Worm (Caenorhabditis elegans) whole organism, L4 larva: ENCODE data around the gene phyh-1.

Experiments used
- D1046.2 ChIP-seq: fragments of 200-800 bp; sonication (Bioruptor generic); IDR thresholded peaks from 2 replicates; pipeline ENCODE4 v1.3.6; 2022; ENCODE audit warnings: missing genetic modification characterization, missing compliant biosample characterization
- F37D6.2 ChIP-seq: sonication (generic microtip); optimal IDR thresholded peaks from 2 replicates; lab custom pipeline; 2016; ENCODE audit warnings: mild to moderate bottlenecking, missing genetic modification characterization, missing compliant biosample characterization
- F49E8.2 ChIP-seq: sonication (generic microtip); optimal IDR thresholded peaks from 2 replicates; lab custom pipeline; 2016; ENCODE audit warnings: missing compliant biosample characterization, mild to moderate bottlenecking, missing genetic modification characterization, borderline replicate concordance
- T20F7.1 ChIP-seq: fragments of 200-800 bp; sonication (Bioruptor generic); optimal IDR thresholded peaks from 2 replicates; lab custom pipeline; 2018; ENCODE audit warnings: mild to moderate bottlenecking, missing genetic modification characterization, missing compliant biosample characterization
- Y48G9A.11 ChIP-seq: fragments of 200-800 bp; sonication (Bioruptor generic); IDR thresholded peaks from 2 replicates; pipeline ENCODE4 v1.3.6; 2022; ENCODE audit warnings: missing genetic modification reagents, missing genetic modification characterization, missing compliant biosample characterization
- Y75B8A.6 ChIP-seq: fragments of 200-800 bp; sonication (Bioruptor generic); IDR thresholded peaks from 2 replicates; pipeline ENCODE4 v1.3.6; 2022; ENCODE audit warnings: missing genetic modification reagents, missing genetic modification characterization, missing compliant biosample characterization
- aha-1 ChIP-seq: fragments of 150-350 bp; peaks from one replicate; lab custom pipeline; 2014; ENCODE audit warnings: missing biosample characterization, missing genetic modification characterization
- aly-2 ChIP-seq: sonication (generic microtip); optimal IDR thresholded peaks from 2 replicates; lab custom pipeline; 2018; ENCODE audit warnings: missing biosample characterization, missing genetic modification characterization
- ceh-44 ChIP-seq: fragments of 200-800 bp; sonication (Bioruptor generic); IDR thresholded peaks from 2 replicates; pipeline ENCODE4 v1.3.6; 2022; ENCODE audit warnings: missing genetic modification reagents, missing genetic modification characterization, missing compliant biosample characterization
- ceh-62 ChIP-seq: sonication (generic microtip); optimal IDR thresholded peaks from 2 replicates; lab custom pipeline; 2017; ENCODE audit warnings: missing biosample characterization, missing genetic modification characterization
- ctbp-1 ChIP-seq: fragments of 200-800 bp; sonication (Bioruptor generic); IDR thresholded peaks from 2 replicates; pipeline ENCODE4 v1.3.6; 2022; ENCODE audit warnings: missing genetic modification reagents, missing genetic modification characterization, missing compliant biosample characterization
- daf-16 ChIP-seq, 3 experiments: sonication (generic microtip); optimal IDR thresholded peaks; 2 replicates each; lab custom pipeline; 2016 to 2017; ENCODE audit warnings: missing genetic modification characterization in 3 of 3, missing genetic modification reagents in 3 of 3, mild to moderate bottlenecking in 2 of 3, missing compliant biosample characterization in 2 of 3, missing biosample characterization in 1 of 3, moderate library complexity in 1 of 3
- dmd-6 ChIP-seq: fragments of 200-800 bp; sonication (Bioruptor generic); IDR thresholded peaks from 2 replicates; pipeline ENCODE4 v1.3.6; 2022; ENCODE audit warnings: missing genetic modification reagents, missing genetic modification characterization, missing compliant biosample characterization
- dmd-8 ChIP-seq: fragments of 200-800 bp; sonication (Bioruptor generic); IDR thresholded peaks from 2 replicates; pipeline ENCODE4 v1.3.6; 2022; ENCODE audit warnings: missing genetic modification characterization, missing compliant biosample characterization
- dve-1 ChIP-seq: sonication (generic microtip); optimal IDR thresholded peaks from 2 replicates; lab custom pipeline; 2017; ENCODE audit warnings: antibody characterized with exemption, mild to moderate bottlenecking, missing genetic modification characterization, missing compliant biosample characterization; ENCODE audit not compliant: insufficient read depth
- egl-27 ChIP-seq: sonication (generic microtip); optimal IDR thresholded peaks from 3 replicates; lab custom pipeline; 2017; ENCODE audit warnings: missing biosample characterization, missing genetic modification reagents, missing genetic modification characterization
- fos-1 ChIP-seq: fragments of 150-350 bp; optimal IDR thresholded peaks from 2 replicates; lab custom pipeline; 2014; ENCODE audit warnings: missing biosample characterization, missing genetic modification characterization
- hif-1 ChIP-seq, 2 experiments: sonication (generic microtip); optimal IDR thresholded peaks; 2 replicates each; lab custom pipeline; 2016 to 2017; ENCODE audit warnings: missing compliant biosample characterization in 2 of 2, missing genetic modification characterization in 2 of 2, missing genetic modification reagents in 2 of 2, missing genotype in 2 of 2, mild to moderate bottlenecking in 1 of 2
- hlh-30 ChIP-seq: sonication (generic microtip); optimal IDR thresholded peaks from 2 replicates; lab custom pipeline; 2017; ENCODE audit warnings: antibody characterized with exemption, mild to moderate bottlenecking, missing genetic modification characterization, missing compliant biosample characterization; ENCODE audit not compliant: insufficient read depth
- jun-1 ChIP-seq: fragments of 150-350 bp; optimal IDR thresholded peaks from 2 replicates; lab custom pipeline; 2014; ENCODE audit warnings: missing biosample characterization, missing genetic modification reagents, missing genetic modification characterization
- lim-7 ChIP-seq: fragments of 200-800 bp; sonication (Bioruptor generic); IDR thresholded peaks from 2 replicates; pipeline ENCODE4 v1.3.6; 2022; ENCODE audit warnings: missing genetic modification characterization, missing compliant biosample characterization
- lin-38 ChIP-seq: fragments of 200-800 bp; sonication (Bioruptor generic); IDR thresholded peaks from 2 replicates; pipeline ENCODE4 v1.3.6; 2022; ENCODE audit warnings: missing genetic modification reagents, missing genetic modification characterization, missing compliant biosample characterization
- madf-5 ChIP-seq, 2 experiments: fragments of 200-800 bp; sonication (Bioruptor generic); IDR thresholded peaks; 2 replicates each; pipeline ENCODE4 v1.3.6; 2022; ENCODE audit warnings: missing compliant biosample characterization in 2 of 2, missing genetic modification characterization in 2 of 2
- madf-9 ChIP-seq: fragments of 200-800 bp; sonication (Bioruptor generic); conservative IDR thresholded peaks from 2 replicates; pipeline ENCODE4 v1.3.6; 2022; ENCODE audit warnings: missing genetic modification reagents, missing genetic modification characterization, missing compliant biosample characterization
- mep-1 ChIP-seq: fragments of 150-350 bp; sonication (generic microtip); optimal IDR thresholded peaks from 3 replicates; lab custom pipeline; 2014; ENCODE audit warnings: missing biosample characterization, missing genetic modification characterization
- mes-2 ChIP-seq: sonication (generic microtip); optimal IDR thresholded peaks from 2 replicates; lab custom pipeline; 2016; ENCODE audit warnings: missing genotype, mild to moderate bottlenecking, missing genetic modification characterization, missing compliant biosample characterization; ENCODE audit not compliant: poor library complexity, severe bottlenecking
- mxl-2 ChIP-seq: fragments of 200-800 bp; sonication (Bioruptor generic); conservative IDR thresholded peaks from 2 replicates; pipeline ENCODE4 v1.3.6; 2022; ENCODE audit warnings: missing genetic modification reagents, missing genetic modification characterization, missing compliant biosample characterization
- nhr-102 ChIP-seq: sonication (generic microtip); optimal IDR thresholded peaks from 2 replicates; lab custom pipeline; 2016; ENCODE audit warnings: mild to moderate bottlenecking, missing genetic modification characterization, moderate library complexity, missing compliant biosample characterization
- nhr-6 ChIP-seq: fragments of 150-350 bp; optimal IDR thresholded peaks from 2 replicates; lab custom pipeline; 2014; ENCODE audit warnings: missing biosample characterization, missing genetic modification characterization
- nhr-76 ChIP-seq: fragments of 150-350 bp; optimal IDR thresholded peaks from 2 replicates; lab custom pipeline; 2014; ENCODE audit warnings: missing biosample characterization, missing genetic modification characterization
- pha-4 ChIP-seq, 2 experiments: fragments of 150-350 bp in 1 of 2; fragments of 200-800 bp in 1 of 2; sonication (Bioruptor generic) in 1 of 2; IDR thresholded peaks in 1 of 2; optimal IDR thresholded peaks in 1 of 2; 2 replicates each; pipeline versions ENCODE4 v1.3.6 to Lab custom; 2014 to 2022; ENCODE audit warnings: missing genetic modification characterization in 2 of 2, missing genetic modification reagents in 2 of 2, missing biosample characterization in 1 of 2, missing compliant biosample characterization in 1 of 2
- pqm-1 ChIP-seq: sonication (generic microtip); optimal IDR thresholded peaks from 2 replicates; lab custom pipeline; 2017; ENCODE audit warnings: missing biosample characterization, missing genetic modification characterization
- sdz-12 ChIP-seq: fragments of 200-800 bp; sonication (Bioruptor generic); optimal IDR thresholded peaks from 2 replicates; lab custom pipeline; 2018; ENCODE audit warnings: mild to moderate bottlenecking, missing genetic modification characterization, missing compliant biosample characterization
- snpc-1.2 ChIP-seq: fragments of 200-800 bp; sonication (Bioruptor generic); IDR thresholded peaks from 2 replicates; pipeline ENCODE4 v1.3.6; 2022; ENCODE audit warnings: missing genetic modification reagents, missing genetic modification characterization, missing compliant biosample characterization
- unc-130 ChIP-seq: sonication (generic microtip); optimal IDR thresholded peaks from 2 replicates; lab custom pipeline; 2016; ENCODE audit warnings: missing genetic modification reagents, missing genetic modification characterization, missing compliant biosample characterization
- unc-39 ChIP-seq: sonication (generic microtip); optimal IDR thresholded peaks from 2 replicates; lab custom pipeline; 2017; ENCODE audit warnings: missing biosample characterization, missing genetic modification characterization
- unc-62 ChIP-seq, 3 experiments: fragments of 150-350 bp in 1 of 3; sonication (generic microtip); optimal IDR thresholded peaks in 2 of 3; peaks in 1 of 3; 1 replicate in 1 of 3; 2 replicates in 2 of 3; lab custom pipeline; 2014 to 2017; ENCODE audit warnings: missing biosample characterization in 3 of 3, missing genetic modification characterization in 3 of 3, missing genetic modification reagents in 3 of 3, missing genotype in 1 of 3
- vab-7 ChIP-seq: fragments of 200-800 bp; sonication (Bioruptor generic); IDR thresholded peaks from 2 replicates; pipeline ENCODE4 v1.3.6; 2022; ENCODE audit warnings: missing genetic modification reagents, missing genetic modification characterization, missing compliant biosample characterization
- ztf-7 ChIP-seq: fragments of 150-350 bp; optimal IDR thresholded peaks from 2 replicates; lab custom pipeline; 2014; ENCODE audit warnings: missing biosample characterization, missing genetic modification characterization

Gene phyh-1

DNA sequence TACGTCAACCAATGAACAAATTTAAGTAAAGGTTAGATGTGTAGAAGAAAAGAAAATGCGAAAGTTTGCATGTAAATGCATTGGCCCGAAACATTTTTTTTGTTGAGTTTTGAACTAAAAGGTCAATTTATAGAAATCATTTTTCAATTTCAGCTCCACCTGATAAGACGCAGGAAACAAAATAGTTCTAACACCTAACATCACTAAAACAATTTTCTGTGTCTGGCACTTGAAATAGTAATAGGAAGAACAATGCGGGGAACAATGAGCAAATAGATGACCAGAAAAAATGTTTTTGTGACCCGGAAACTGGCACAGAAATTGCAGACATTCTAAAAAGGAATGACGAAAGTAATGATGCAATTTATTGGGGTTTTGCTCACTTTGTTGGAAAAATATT lies 33.1 kb upstream of the phyh-1 start:
- TF ChIP-seq T20F7.1 (no peak), unc-39 (tag; lab: Kevin White, UChicago) (no peak), aha-1 (tag; lab: Kevin White, UChicago) (peak; percentile 82), Y75B8A.6 (GFP tag; lab: Robert Waterston, UW) (no peak), nhr-102 (tag; lab: Kevin White, UChicago) (no peak), jun-1 (no peak), lin-38 (no peak), dve-1 (tag; lab: Kevin White, UChicago) (peak; percentile 42), dmd-6 (GFP tag; lab: Robert Waterston, UW) (peak; percentile 15; the same call in 1 of the 2 replicates), mep-1 (tag; lab: Kevin White, UChicago) (peak; percentile 26), ceh-44 (no peak), nhr-6 (tag; lab: Kevin White, UChicago) (no peak), unc-130 (GFP tag; lab: Kevin White, UChicago) (no peak), ceh-62 (tag; lab: Kevin White, UChicago) (no peak), aly-2 (tag; lab: Kevin White, UChicago) (no peak), daf-16 (GFP tag; optimal IDR thresholded peaks at IDR 0.05; lab: Kevin White, UChicago) (no peak), daf-16 (tag; optimal IDR thresholded peaks at IDR 0.05; lab: Kevin White, UChicago) (peak; percentile 48)
- TF ChIP-seq, all 104 proteins: peak for 5

DNA sequence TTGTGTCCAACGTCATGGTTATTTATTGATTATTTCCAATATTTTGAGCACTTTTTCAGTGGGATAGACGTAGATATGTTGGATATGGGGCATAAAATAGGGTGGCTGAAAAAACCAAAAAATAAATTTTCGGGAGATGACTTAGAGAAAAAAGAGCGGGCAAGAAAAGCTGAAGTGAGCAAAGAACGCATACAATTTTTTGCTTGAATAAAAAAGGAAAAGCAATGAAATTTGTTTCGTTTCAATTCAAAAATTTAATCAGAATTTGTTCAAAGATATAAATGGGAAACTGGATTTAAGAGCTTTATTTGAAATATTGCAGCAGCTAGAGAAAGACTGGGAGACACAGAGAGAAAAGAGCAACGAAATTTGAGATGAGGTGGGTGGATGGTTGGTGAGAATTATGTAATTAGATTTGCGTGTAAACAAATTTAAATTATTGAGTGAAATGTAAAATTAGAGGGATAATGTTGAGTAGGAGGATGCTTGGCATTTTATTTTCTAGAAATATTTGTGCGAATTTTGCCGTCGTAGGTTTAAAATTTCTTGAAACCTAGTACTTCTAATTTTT lies 32.5 kb upstream of the phyh-1 start, which contains the start of the genes T28F3.11 and slc-17.4:
T28F3.11 (minus strand) TSS at position 51 of the 571 bp plus-strand sequence.
slc-17.4 (minus strand) TSS at position 105 of the 571 bp plus-strand sequence.
- TF ChIP-seq unc-62 (GFP tag; optimal IDR thresholded peaks at IDR 0.05 in 1 of 2; lab: Kevin White, UChicago), result peak in 1 of 2 experiments; percentile 16
- no peak for TF ChIP-seq unc-62 (tag; optimal IDR thresholded peaks at IDR 0.05; lab: Kevin White, UChicago)
- TF ChIP-seq mxl-2 (GFP tag; lab: Robert Waterston, UW), result no peak

DNA sequence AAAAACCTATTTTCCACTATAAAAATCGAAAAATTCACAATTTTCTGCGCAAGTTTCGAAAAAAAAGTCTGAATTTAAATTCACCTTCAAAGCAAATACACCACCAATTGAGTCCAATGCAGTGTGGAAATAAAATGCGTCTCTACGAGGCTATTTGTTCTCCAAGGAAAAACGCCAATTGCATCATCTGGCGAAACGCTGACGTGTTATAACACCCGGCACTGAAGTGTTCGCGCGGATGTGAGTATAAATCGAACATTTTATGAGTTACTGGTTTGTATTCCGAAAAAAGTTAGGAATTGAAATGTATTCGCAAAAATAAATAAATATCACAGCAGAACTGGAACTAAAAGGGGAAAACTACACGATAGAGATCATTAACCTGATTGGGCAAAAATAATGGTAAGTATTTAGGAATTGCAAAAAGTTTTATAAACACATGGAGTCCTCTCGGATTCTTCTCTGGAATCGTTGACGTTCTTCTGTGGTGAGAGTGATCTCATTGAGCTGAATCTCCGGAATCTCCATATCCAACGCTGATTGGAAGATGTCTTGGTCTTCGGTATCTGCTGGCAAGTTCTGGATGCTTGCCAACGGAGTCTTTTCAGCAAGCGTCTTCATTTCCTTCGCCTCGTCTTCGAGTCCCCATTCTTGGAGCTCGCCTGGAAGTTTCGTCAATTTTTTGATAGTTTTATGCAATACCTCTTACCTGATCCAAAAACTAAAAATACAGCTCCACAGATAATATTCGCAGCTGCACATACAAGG lies 28.9 kb upstream of the phyh-1 start, which contains the start of gene zipt-7.1:
zipt-7.1 (minus strand) TSS at position 232 of the 768 bp plus-strand sequence.
- TF ChIP-seq ztf-7 (tag; lab: Kevin White, UChicago), result peak; percentile 48
- peak; percentile 0 for TF ChIP-seq dve-1 (tag; lab: Kevin White, UChicago)
- 0 out of 2 replicates have a peak, but pooled peaks have one; percentile 10 for TF ChIP-seq lin-38
- TF ChIP-seq D1046.2, result no peak
- TF ChIP-seq, all 104 proteins: peak for 3

DNA sequence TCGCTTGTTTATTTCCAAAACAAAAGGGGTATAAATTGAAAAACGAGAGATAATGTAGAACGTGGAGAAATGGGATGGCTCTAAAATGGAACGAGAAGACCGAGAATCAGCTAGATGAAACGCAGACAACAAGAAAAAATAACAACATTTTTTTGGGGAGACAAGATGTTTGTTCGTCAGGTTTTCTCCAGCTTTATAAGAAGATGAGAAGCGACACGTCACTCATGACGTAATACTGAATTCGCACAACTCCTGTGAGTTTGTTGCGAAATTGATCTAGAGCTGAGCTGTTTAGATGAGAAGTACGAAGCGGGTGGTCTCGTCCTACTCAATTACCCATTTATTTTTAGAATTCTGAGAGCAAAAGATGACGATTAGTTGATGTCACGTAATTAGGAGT lies 26.1 kb upstream of the phyh-1 start:
- TF ChIP-seq lim-7 (no peak), pha-4 (GFP tag; IDR thresholded peaks at IDR 0.05; lab: Robert Waterston, UW) (no peak), pha-4 (tag; optimal IDR thresholded peaks at IDR 0.05; lab: Kevin White, UChicago) (no peak), dve-1 (tag; lab: Kevin White, UChicago) (peak; percentile 11), sdz-12 (GFP tag; lab: Kevin White, UChicago) (no peak), hlh-30 (tag; lab: Kevin White, UChicago) (no peak), dmd-8 (GFP tag; lab: Robert Waterston, UW) (no peak), pqm-1 (tag; lab: Kevin White, UChicago) (no peak), mes-2 (tag; lab: Kevin White, UChicago) (peak; percentile 42), F37D6.2 (tag; lab: Kevin White, UChicago) (no peak), aly-2 (tag; lab: Kevin White, UChicago) (no peak), ctbp-1 (peak; percentile 63; the same call in 1 of the 2 replicates), snpc-1.2 (GFP tag; lab: Robert Waterston, UW) (0 out of 2 replicates have a peak, but pooled peaks have one; percentile 34), fos-1 (no peak), madf-5 (GFP tag; IDR thresholded peaks at IDR 0.05; lab: Robert Waterston, UW) (no peak), F49E8.2 (tag; lab: Kevin White, UChicago) (no peak), mep-1 (tag; lab: Kevin White, UChicago) (peak; percentile 12), nhr-6 (tag; lab: Kevin White, UChicago) (no peak), vab-7 (GFP tag; lab: Robert Waterston, UW) (no peak), unc-62 (GFP tag; optimal IDR thresholded peaks at IDR 0.05 in 1 of 2; lab: Kevin White, UChicago) (peak in 1 of 2 experiments; percentile 49), unc-62 (tag; optimal IDR thresholded peaks at IDR 0.05; lab: Kevin White, UChicago) (no peak), nhr-76 (tag; lab: Kevin White, UChicago) (no peak), hif-1 (tag; optimal IDR thresholded peaks at IDR 0.05; lab: Kevin White, UChicago) (peak in 1 of 2 experiments; percentile 26), madf-9 (GFP tag; lab: Robert Waterston, UW) (no peak), Y48G9A.11 (GFP tag; lab: Robert Waterston, UW) (no peak), egl-27 (tag; lab: Kevin White, UChicago) (no peak)
